Worm (Caenorhabditis elegans) whole organism, early embryonic: ENCODE data around the gene M03F8.5.

Experiments
- B0310.2 ChIP-seq: sonication (generic microtip); optimal IDR thresholded peaks from 2 replicates; lab custom pipeline; 2016; ENCODE audit warnings: mild to moderate bottlenecking, missing genetic modification characterization, missing compliant biosample characterization
- F13C5.2 ChIP-seq: sonication (generic microtip); optimal IDR thresholded peaks from 2 replicates; lab custom pipeline; 2017; ENCODE audit warnings: mild to moderate bottlenecking, missing genetic modification characterization, inconsistent platforms, missing compliant biosample characterization
- ama-1 ChIP-seq: fragments of 150-350 bp; optimal IDR thresholded peaks from 2 replicates; lab custom pipeline; 2014
- flt-1 ChIP-seq: fragments of 200-800 bp; sonication (Bioruptor generic); IDR thresholded peaks from 2 replicates; pipeline ENCODE4 v1.3.6; 2022; ENCODE audit warnings: missing genetic modification characterization, missing compliant biosample characterization
- hmg-4 ChIP-seq: fragments of 200-800 bp; sonication (Bioruptor generic); optimal IDR thresholded peaks from 2 replicates; lab custom pipeline; 2018; ENCODE audit warnings: mild to moderate bottlenecking, missing genetic modification characterization, missing compliant biosample characterization
- hnd-1 ChIP-seq: sonication (generic microtip); optimal IDR thresholded peaks from 2 replicates; lab custom pipeline; 2016; ENCODE audit warnings: missing genetic modification characterization, missing compliant biosample characterization
- pes-1 ChIP-seq: fragments of 200-800 bp; sonication (Bioruptor generic); IDR thresholded peaks from 2 replicates; pipeline ENCODE4 v1.3.6; 2022; ENCODE audit warnings: missing genetic modification reagents, missing genetic modification characterization, missing compliant biosample characterization
- scrt-1 ChIP-seq: fragments of 200-800 bp; sonication (Bioruptor generic); IDR thresholded peaks from 2 replicates; pipeline ENCODE4 v1.3.6; 2022; ENCODE audit warnings: missing genetic modification characterization, missing compliant biosample characterization
- sea-1 ChIP-seq: fragments of 200-800 bp; sonication (Bioruptor generic); conservative IDR thresholded peaks from 2 replicates; pipeline ENCODE4 v1.3.6; 2022; ENCODE audit warnings: missing genetic modification characterization, missing compliant biosample characterization
- tbx-11 ChIP-seq: fragments of 200-800 bp; sonication (Bioruptor generic); IDR thresholded peaks from 2 replicates; pipeline ENCODE4 v1.3.6; 2022; ENCODE audit warnings: missing genetic modification characterization, missing compliant biosample characterization
- tbx-37 ChIP-seq: fragments of 200-800 bp; sonication (Bioruptor generic); conservative IDR thresholded peaks from 2 replicates; pipeline ENCODE4 v1.3.6; 2022; ENCODE audit warnings: missing genetic modification reagents, missing genetic modification characterization, missing compliant biosample characterization
- tra-4 ChIP-seq: sonication (generic microtip); optimal IDR thresholded peaks from 2 replicates; lab custom pipeline; 2017; ENCODE audit warnings: missing genetic modification characterization, missing compliant biosample characterization

ce11 chrV:5972582-5972981, 36.0 kb upstream of the M03F8.5 start:
- TF ChIP-seq ama-1 (lab: Kevin White, UChicago) (no peak), flt-1 (GFP tag; lab: Robert Waterston, UW) (no peak), pes-1 (no peak), tra-4 (tag; lab: Kevin White, UChicago) (no peak), hmg-4 (GFP tag; lab: Kevin White, UChicago) (no peak), F13C5.2 (no peak), tbx-11 (no peak), tbx-37 (GFP tag; lab: Robert Waterston, UW) (no peak), B0310.2 (tag; lab: Kevin White, UChicago) (no peak), hnd-1 (tag; lab: Kevin White, UChicago) (no peak), scrt-1 (GFP tag; lab: Robert Waterston, UW) (no peak), sea-1 (no peak)
